Fruit fly (Drosophila melanogaster): Measurements from ENCODE around the gene CG7382.
A peak's percentile ranks its signal among the peaks of the same experiment; 100 is the strongest.

CG7382 gene

DNA sequence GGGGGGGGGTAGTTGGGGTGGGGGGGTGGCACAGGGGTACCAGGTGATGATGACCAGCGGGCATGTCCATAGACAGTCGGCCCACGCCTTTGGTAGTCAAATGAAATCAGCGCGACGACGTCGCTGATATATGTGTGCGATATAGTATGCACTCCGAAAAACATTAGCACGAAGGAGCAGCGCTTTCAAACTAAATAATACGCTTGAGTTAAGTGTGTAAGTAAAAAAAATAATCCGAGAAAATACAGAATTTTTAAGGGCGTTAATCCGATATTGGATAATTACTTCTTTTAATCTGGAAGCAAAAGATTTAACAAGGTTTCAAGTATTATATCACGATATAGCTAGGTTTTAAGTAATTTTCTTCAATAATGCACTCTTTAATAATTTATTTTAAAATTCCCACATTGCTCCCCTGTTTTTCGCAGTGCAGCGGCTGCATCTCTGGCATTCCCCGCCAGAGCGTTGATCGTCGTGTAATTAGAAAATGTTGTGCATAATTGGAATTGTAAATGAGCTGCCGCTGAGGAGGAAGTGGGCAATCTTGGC is 24.8 kb downstream of the CG7382 start (continued):
- no peak for TF ChIP-seq schlank (tag; optimal IDR thresholded peaks at IDR 0.05)
- no peak for TF ChIP-seq CG12155 (GFP tag; optimal IDR thresholded peaks at IDR 0.05)
- peak; percentile 32 for TF ChIP-seq phol (tag; optimal IDR thresholded peaks at IDR 0.05)
- TF ChIP-seq CG6175 (GFP tag; IDR thresholded peaks at IDR 0.05), result no peak
- TF ChIP-seq Mrtf (GFP tag; IDR thresholded peaks at IDR 0.05), result no peak
- no peak for TF ChIP-seq Mad (GFP tag; optimal IDR thresholded peaks at IDR 0.05)
- no peak for TF ChIP-seq CG9727 (GFP tag; optimal IDR thresholded peaks at IDR 0.05)
- peak; percentile 28 for TF ChIP-seq Sox102F (GFP tag; optimal IDR thresholded peaks at IDR 0.05)
- 0 out of 3 replicates have a peak, but pooled peaks have one; percentile 19 for TF ChIP-seq CG17361 (GFP tag; IDR thresholded peaks at IDR 0.05)
- TF ChIP-seq HmgD (GFP tag; optimal IDR thresholded peaks at IDR 0.05), result no peak
- TF ChIP-seq HLH54F (GFP tag; optimal IDR thresholded peaks at IDR 0.05), result no peak
- no peak for TF ChIP-seq wor (GFP tag; IDR thresholded peaks at IDR 0.05)
- no peak for TF ChIP-seq Scr (GFP tag; IDR thresholded peaks at IDR 0.05; ENCODE audit: partially characterized antibody)
- no peak for TF ChIP-seq CG10565 (GFP tag; optimal IDR thresholded peaks at IDR 0.05)
- no peak for TF ChIP-seq CrebB (tag; optimal IDR thresholded peaks at IDR 0.05)
- no peak for TF ChIP-seq B-H2 (GFP tag; optimal IDR thresholded peaks at IDR 0.05)
- no peak for TF ChIP-seq CG5245 (GFP tag; optimal IDR thresholded peaks at IDR 0.05)
- TF ChIP-seq C15 (GFP tag; IDR thresholded peaks at IDR 0.05), result no peak
- no peak for TF ChIP-seq amos (GFP tag; IDR thresholded peaks at IDR 0.05; ENCODE audit: partially characterized antibody)
- TF ChIP-seq Camta (GFP tag; optimal IDR thresholded peaks at IDR 0.05), result no peak
- no peak for TF ChIP-seq lola (GFP tag; optimal IDR thresholded peaks at IDR 0.05)
- TF ChIP-seq CG13424 (tag; optimal IDR thresholded peaks at IDR 0.05), result no peak
- TF ChIP-seq ftz-f1 (GFP tag; optimal IDR thresholded peaks at IDR 0.05), result no peak

DNA sequence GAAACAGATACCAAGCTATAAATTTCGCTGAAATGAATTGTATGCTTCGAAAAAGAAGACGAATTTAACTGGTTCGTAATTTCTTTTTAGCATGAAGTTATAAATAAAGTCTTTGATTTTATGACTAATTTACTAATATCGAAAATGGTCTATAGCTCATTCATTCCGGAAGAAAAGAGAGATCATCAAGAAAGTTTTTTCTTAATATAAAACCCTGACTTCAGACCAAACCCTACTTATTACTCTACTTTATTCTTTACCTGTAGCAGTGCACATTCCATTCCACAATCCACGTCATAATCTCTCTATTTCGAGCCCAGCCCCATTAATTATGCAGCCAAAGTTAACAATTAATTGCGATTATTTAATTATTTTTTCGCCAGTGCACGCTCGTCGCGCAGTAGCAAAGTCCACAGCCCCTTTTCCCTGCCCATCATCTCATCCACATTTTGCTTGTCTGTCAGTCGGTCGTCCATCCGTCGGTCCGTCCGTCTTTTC is 25.7 kb downstream of the CG7382 start:
- TF ChIP-seq Ets65A (GFP tag), result peak; percentile 70
- peak in 1 of 2 experiments; percentile 43 for TF ChIP-seq bsh (GFP tag; optimal IDR thresholded peaks at IDR 0.05)
- peak; percentile 72 for TF ChIP-seq nom (GFP tag; optimal IDR thresholded peaks at IDR 0.05)
- no peak for TF ChIP-seq lola (GFP tag; optimal IDR thresholded peaks at IDR 0.05)

- TF ChIP-seq CG10543 (GFP tag; optimal IDR thresholded peaks at IDR 0.05) (no peak), CG12942 (GFP tag; optimal IDR thresholded peaks at IDR 0.05) (no peak), CG10959 (GFP tag; IDR thresholded peaks at IDR 0.05) (no peak), CG15514 (GFP tag; optimal IDR thresholded peaks at IDR 0.05) (no peak), trh (GFP tag; optimal IDR thresholded peaks at IDR 0.05) (no peak), h (optimal IDR thresholded peaks at IDR 0.05) (no peak), CG7786 (GFP tag; optimal IDR thresholded peaks at IDR 0.05) (no peak), fu2 (GFP tag; optimal IDR thresholded peaks at IDR 0.05) (no peak), zf30C (GFP tag; optimal IDR thresholded peaks at IDR 0.05) (no peak), CG10147 (GFP tag; optimal IDR thresholded peaks at IDR 0.05) (no peak), fd64A (GFP tag; optimal IDR thresholded peaks at IDR 0.05) (no peak), Poxn (GFP tag; IDR thresholded peaks at IDR 0.05) (no peak), Side (GFP tag; optimal IDR thresholded peaks at IDR 0.05) (no peak), Hand (GFP tag; optimal IDR thresholded peaks at IDR 0.05) (no peak), unc-4 (GFP tag; IDR thresholded peaks at IDR 0.05; ENCODE audit: partially characterized antibody) (no peak), CG15696 (tag; optimal IDR thresholded peaks at IDR 0.05) (no peak), CG32772 (GFP tag; IDR thresholded peaks at IDR 0.05) (no peak), CG4617 (GFP tag; optimal IDR thresholded peaks at IDR 0.05; ENCODE audit: borderline replicate concordance) (no peak), HLH3B (GFP tag; IDR thresholded peaks at IDR 0.05) (no peak), ssp (GFP tag; IDR thresholded peaks at IDR 0.05) (no peak), lbe (GFP tag; optimal IDR thresholded peaks at IDR 0.05) (peak; percentile 28), pzg (GFP tag; optimal IDR thresholded peaks at IDR 0.05) (no peak), CG31224 (GFP tag; IDR thresholded peaks at IDR 0.05) (no peak)
Observed at dm6 chr2L:5492924-5493323, 26.8 kb downstream of the CG7382 start.

Data from whole organism, embryonic.